Fruit fly (Drosophila melanogaster) whole organism, prepupa: ENCODE measurements around the gene CG1024.
A peak's percentile ranks its signal among the peaks of the same experiment; 100 is the strongest.

Source experiments
- Gug ChIP-seq: fragments of 200-800 bp; sonication (Bioruptor generic); IDR thresholded peaks from 2 replicates; pipeline ENCODE4 v1.3.6; 2022; ENCODE audit warnings: missing biosample characterization, missing genetic modification characterization
- Smox ChIP-seq: fragments of 200-800 bp; sonication (Bioruptor generic); optimal IDR thresholded peaks from 3 replicates; lab custom pipeline; 2016; ENCODE audit warnings: missing biosample characterization, missing genetic modification characterization
- Sox102F ChIP-seq: fragments of 200-800 bp; sonication (Bioruptor generic); optimal IDR thresholded peaks from 2 replicates; lab custom pipeline; 2016; ENCODE audit warnings: missing biosample characterization, mild to moderate bottlenecking, missing genetic modification characterization
- esn ChIP-seq: fragments of 200-800 bp; sonication (Bioruptor generic); optimal IDR thresholded peaks from 2 replicates; lab custom pipeline; 2016; ENCODE audit warnings: missing biosample characterization, mild to moderate bottlenecking, missing genetic modification characterization, moderate library complexity
- salr ChIP-seq, 2 experiments: fragments of 200-800 bp; sonication (Bioruptor generic); optimal IDR thresholded peaks; 3 replicates each; lab custom pipeline; 2016 to 2018; ENCODE audit warnings: missing biosample characterization in 2 of 2, missing genetic modification characterization in 2 of 2, mild to moderate bottlenecking in 1 of 2
- svp ChIP-seq: fragments of 200-800 bp; sonication (Bioruptor generic); peaks from one replicate; lab custom pipeline; 2016; ENCODE audit warnings: missing biosample characterization, missing genetic modification characterization

DNA sequence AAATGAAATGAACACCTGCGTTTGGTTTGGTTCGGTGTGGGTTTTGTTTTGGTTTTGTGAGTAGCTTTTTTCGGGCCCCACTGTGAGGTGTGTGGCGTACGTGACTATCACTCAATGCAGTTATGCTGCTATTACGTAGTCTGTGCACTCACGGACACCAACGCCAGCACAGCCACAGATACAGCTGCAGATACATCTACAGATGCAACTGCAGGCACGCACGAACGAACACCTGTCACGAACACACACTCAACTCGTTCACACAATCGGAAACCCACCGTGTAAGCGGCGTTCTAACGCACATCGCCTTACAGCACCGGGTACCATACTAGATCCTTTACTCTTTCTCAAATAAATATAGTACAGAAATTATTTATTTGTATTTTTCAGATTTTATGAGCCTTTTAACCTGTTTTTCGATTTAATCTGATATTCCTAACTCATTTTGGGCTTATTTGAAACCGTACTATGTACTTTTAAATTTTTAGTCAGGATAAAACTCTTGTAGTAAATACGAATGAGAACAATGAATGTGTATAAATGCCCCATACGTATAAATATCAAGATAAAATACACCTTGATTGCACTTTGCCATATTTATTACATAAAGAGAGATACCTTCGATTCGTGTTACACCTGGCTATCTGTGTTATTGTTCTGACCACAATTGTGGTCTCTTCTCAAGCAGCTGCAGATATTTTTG lies 45.5 kb upstream of the CG1024 start:
- peak; percentile 54 for TF ChIP-seq Smox (GFP tag; lab: Kevin White, UChicago)
- TF ChIP-seq Sox102F (GFP tag; lab: Kevin White, UChicago) = peak; percentile 56
- 0 out of 2 replicates have a peak, but pooled peaks have one; percentile 38 for TF ChIP-seq Gug (GFP tag; lab: Robert Waterston, UW)
- peak; percentile 68 for TF ChIP-seq esn
- TF ChIP-seq salr (GFP tag; optimal IDR thresholded peaks at IDR 0.05; lab: Kevin White, UChicago) = peak in 1 of 2 experiments; percentile 74
- TF ChIP-seq svp = peak; percentile 64
